Worm (Caenorhabditis elegans) whole organism, L4 larva: ENCODE measurements around the gene F42C5.9.

Experiments
- F26F4.8 ChIP-seq: fragments of 200-800 bp; sonication (Bioruptor generic); conservative IDR thresholded peaks from 2 replicates; pipeline ENCODE4 v1.3.6; 2022; ENCODE audit warnings: missing genetic modification characterization, missing compliant biosample characterization
- F44E2.7 ChIP-seq: fragments of 200-800 bp; sonication (Bioruptor generic); IDR thresholded peaks from 2 replicates; pipeline ENCODE4 v2.1.2; 2022; ENCODE audit warnings: missing genetic modification characterization, missing compliant biosample characterization
- F49E8.2 ChIP-seq: sonication (generic microtip); optimal IDR thresholded peaks from 2 replicates; lab custom pipeline; 2016; ENCODE audit warnings: missing compliant biosample characterization, mild to moderate bottlenecking, missing genetic modification characterization, borderline replicate concordance
- T20F7.1 ChIP-seq: fragments of 200-800 bp; sonication (Bioruptor generic); optimal IDR thresholded peaks from 2 replicates; lab custom pipeline; 2018; ENCODE audit warnings: mild to moderate bottlenecking, missing genetic modification characterization, missing compliant biosample characterization
- Y105C5A.15 ChIP-seq: fragments of 200-800 bp; sonication (Bioruptor generic); IDR thresholded peaks from 2 replicates; pipeline ENCODE4 v1.3.6; 2022; ENCODE audit warnings: missing genetic modification characterization, missing compliant biosample characterization
- Y48G9A.11 ChIP-seq: fragments of 200-800 bp; sonication (Bioruptor generic); IDR thresholded peaks from 2 replicates; pipeline ENCODE4 v1.3.6; 2022; ENCODE audit warnings: missing genetic modification reagents, missing genetic modification characterization, missing compliant biosample characterization
- Y75B8A.6 ChIP-seq: fragments of 200-800 bp; sonication (Bioruptor generic); IDR thresholded peaks from 2 replicates; pipeline ENCODE4 v1.3.6; 2022; ENCODE audit warnings: missing genetic modification reagents, missing genetic modification characterization, missing compliant biosample characterization
- ZK546.5 ChIP-seq, 2 experiments: sonication (generic microtip); optimal IDR thresholded peaks; 2 replicates each; lab custom pipeline; 2017; ENCODE audit warnings: missing biosample characterization in 2 of 2, missing genetic modification characterization in 2 of 2
- aha-1 ChIP-seq: fragments of 150-350 bp; peaks from one replicate; lab custom pipeline; 2014; ENCODE audit warnings: missing biosample characterization, missing genetic modification characterization
- arid-1 ChIP-seq: fragments of 200-800 bp; sonication (Bioruptor generic); conservative IDR thresholded peaks from 2 replicates; pipeline ENCODE4 v1.3.6; 2022; ENCODE audit warnings: missing genetic modification reagents, missing genetic modification characterization, missing compliant biosample characterization
- attf-4 ChIP-seq: sonication (generic microtip); optimal IDR thresholded peaks from 3 replicates; lab custom pipeline; 2017; ENCODE audit warnings: missing biosample characterization, missing genetic modification characterization
- ceh-44 ChIP-seq: fragments of 200-800 bp; sonication (Bioruptor generic); IDR thresholded peaks from 2 replicates; pipeline ENCODE4 v1.3.6; 2022; ENCODE audit warnings: missing genetic modification reagents, missing genetic modification characterization, missing compliant biosample characterization
- ceh-62 ChIP-seq: sonication (generic microtip); optimal IDR thresholded peaks from 2 replicates; lab custom pipeline; 2017; ENCODE audit warnings: missing biosample characterization, missing genetic modification characterization
- ces-1 ChIP-seq: fragments of 150-350 bp; sonication (generic microtip); optimal IDR thresholded peaks from 4 replicates; lab custom pipeline; 2014; ENCODE audit warnings: missing biosample characterization, missing genetic modification reagents, missing genetic modification characterization
- daf-8 ChIP-seq: fragments of 200-800 bp; sonication (Bioruptor generic); IDR thresholded peaks from 2 replicates; pipeline ENCODE4 v1.3.6; 2022; ENCODE audit warnings: missing genetic modification characterization, missing compliant biosample characterization
- duxl-1 ChIP-seq: sonication (generic microtip); optimal IDR thresholded peaks from 2 replicates; lab custom pipeline; 2016; ENCODE audit warnings: mild to moderate bottlenecking, missing genetic modification characterization, moderate library complexity, missing compliant biosample characterization; ENCODE audit not compliant: poor library complexity
- fkh-10 ChIP-seq: fragments of 150-350 bp; optimal IDR thresholded peaks from 2 replicates; lab custom pipeline; 2014; ENCODE audit warnings: missing biosample characterization, missing genetic modification reagents, missing genetic modification characterization
- gei-8 ChIP-seq: fragments of 200-800 bp; sonication (Bioruptor generic); optimal IDR thresholded peaks from 2 replicates; lab custom pipeline; 2018; ENCODE audit warnings: mild to moderate bottlenecking, missing genetic modification characterization, missing compliant biosample characterization
- hif-1 ChIP-seq, 2 experiments: sonication (generic microtip); optimal IDR thresholded peaks; 2 replicates each; lab custom pipeline; 2016 to 2017; ENCODE audit warnings: missing compliant biosample characterization in 2 of 2, missing genetic modification characterization in 2 of 2, missing genetic modification reagents in 2 of 2, missing genotype in 2 of 2, mild to moderate bottlenecking in 1 of 2
- hmg-1.1 ChIP-seq: fragments of 200-800 bp; sonication (Bioruptor generic); IDR thresholded peaks from 2 replicates; pipeline ENCODE4 v1.3.6; 2022; ENCODE audit warnings: missing genetic modification reagents, missing genetic modification characterization, missing compliant biosample characterization
- lim-7 ChIP-seq: fragments of 200-800 bp; sonication (Bioruptor generic); IDR thresholded peaks from 2 replicates; pipeline ENCODE4 v1.3.6; 2022; ENCODE audit warnings: missing genetic modification characterization, missing compliant biosample characterization
- lin-15B ChIP-seq: fragments of 150-350 bp; sonication (generic microtip); optimal IDR thresholded peaks from 3 replicates; lab custom pipeline; 2014; ENCODE audit warnings: missing biosample characterization, missing genetic modification characterization
- lin-38 ChIP-seq: fragments of 200-800 bp; sonication (Bioruptor generic); IDR thresholded peaks from 2 replicates; pipeline ENCODE4 v1.3.6; 2022; ENCODE audit warnings: missing genetic modification reagents, missing genetic modification characterization, missing compliant biosample characterization
- lin-39 ChIP-seq: fragments of 150-350 bp; optimal IDR thresholded peaks from 2 replicates; lab custom pipeline; 2014; ENCODE audit warnings: missing biosample characterization, missing genetic modification reagents, missing genetic modification characterization
- lir-3 ChIP-seq: sonication (generic microtip); optimal IDR thresholded peaks from 2 replicates; lab custom pipeline; 2016; ENCODE audit warnings: mild to moderate bottlenecking, missing genetic modification characterization, missing compliant biosample characterization
- nhr-11 ChIP-seq: fragments of 150-350 bp; optimal IDR thresholded peaks from 2 replicates; lab custom pipeline; 2014; ENCODE audit warnings: missing biosample characterization, missing genetic modification characterization
- nhr-111 ChIP-seq: fragments of 200-800 bp; sonication (Bioruptor generic); optimal IDR thresholded peaks from 2 replicates; lab custom pipeline; 2018; ENCODE audit warnings: mild to moderate bottlenecking, missing genetic modification characterization, missing compliant biosample characterization
- nhr-28 ChIP-seq: fragments of 150-350 bp; optimal IDR thresholded peaks from 2 replicates; lab custom pipeline; 2014; ENCODE audit warnings: missing biosample characterization, missing genetic modification characterization
- set-16 ChIP-seq: fragments of 200-800 bp; sonication (Bioruptor generic); IDR thresholded peaks from 2 replicates; pipeline ENCODE4 v1.3.6; 2022; ENCODE audit warnings: missing genetic modification reagents, missing genetic modification characterization, missing compliant biosample characterization
- snpc-1.2 ChIP-seq: fragments of 200-800 bp; sonication (Bioruptor generic); IDR thresholded peaks from 2 replicates; pipeline ENCODE4 v1.3.6; 2022; ENCODE audit warnings: missing genetic modification reagents, missing genetic modification characterization, missing compliant biosample characterization
- spr-3 ChIP-seq: fragments of 200-800 bp; sonication (Bioruptor generic); optimal IDR thresholded peaks from 2 replicates; lab custom pipeline; 2018; ENCODE audit warnings: mild to moderate bottlenecking, missing genetic modification characterization, missing compliant biosample characterization
- tag-97 ChIP-seq: fragments of 200-800 bp; sonication (Bioruptor generic); IDR thresholded peaks from 2 replicates; pipeline ENCODE4 v1.3.6; 2022; ENCODE audit warnings: missing genetic modification characterization, missing compliant biosample characterization
- unc-130 ChIP-seq: sonication (generic microtip); optimal IDR thresholded peaks from 2 replicates; lab custom pipeline; 2016; ENCODE audit warnings: missing genetic modification reagents, missing genetic modification characterization, missing compliant biosample characterization
- unc-62 ChIP-seq, 3 experiments: fragments of 150-350 bp in 1 of 3; sonication (generic microtip); optimal IDR thresholded peaks in 2 of 3; peaks in 1 of 3; 1 replicate in 1 of 3; 2 replicates in 2 of 3; lab custom pipeline; 2014 to 2017; ENCODE audit warnings: missing biosample characterization in 3 of 3, missing genetic modification characterization in 3 of 3, missing genetic modification reagents in 3 of 3, missing genotype in 1 of 3

F42C5.9 gene

DNA sequence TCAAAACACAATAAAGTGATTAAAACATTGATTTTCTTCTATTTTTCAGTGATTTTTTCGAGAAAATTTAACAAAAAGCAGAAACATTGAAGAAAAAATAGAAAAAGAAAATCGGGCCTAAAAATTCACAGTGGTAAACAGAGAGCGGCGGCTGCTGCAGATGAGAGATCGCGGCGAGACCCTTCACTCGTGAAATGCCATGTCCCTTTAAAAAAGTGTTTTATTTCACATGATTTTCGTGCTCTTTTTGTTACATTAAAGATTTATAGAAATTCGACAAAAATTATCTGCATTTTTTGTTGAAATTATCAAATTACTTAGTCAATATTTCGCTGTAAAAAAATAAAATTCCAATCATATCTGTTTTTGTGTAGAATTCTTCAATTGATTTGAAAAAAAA, 2.9 kb downstream of the F42C5.9 start (continued):
- TF ChIP-seq nhr-28 (tag; lab: Kevin White, UChicago) (peak; percentile 35), gei-8 (no peak), ZK546.5 (tag; optimal IDR thresholded peaks at IDR 0.05; lab: Kevin White, UChicago) (no peak), ceh-44 (no peak), F49E8.2 (tag; lab: Kevin White, UChicago) (no peak), ceh-62 (tag; lab: Kevin White, UChicago) (no peak), lin-15B (tag; lab: Kevin White, UChicago) (no peak), lim-7 (no peak), nhr-11 (tag; lab: Kevin White, UChicago) (peak; percentile 6), hmg-1.1 (GFP tag; lab: Robert Waterston, UW) (peak; percentile 58), attf-4 (no peak), F26F4.8 (GFP tag; lab: Robert Waterston, UW) (no peak), spr-3 (GFP tag; lab: Kevin White, UChicago) (no peak), lin-39 (tag; lab: Kevin White, UChicago) (no peak), fkh-10 (GFP tag; lab: Kevin White, UChicago) (no peak), daf-8 (GFP tag; lab: Robert Waterston, UW) (no peak), duxl-1 (tag; lab: Kevin White, UChicago) (no peak), unc-130 (peak; percentile 30), Y105C5A.15 (GFP tag; lab: Robert Waterston, UW) (no peak), tag-97 (GFP tag; lab: Robert Waterston, UW) (no peak)

DNA sequence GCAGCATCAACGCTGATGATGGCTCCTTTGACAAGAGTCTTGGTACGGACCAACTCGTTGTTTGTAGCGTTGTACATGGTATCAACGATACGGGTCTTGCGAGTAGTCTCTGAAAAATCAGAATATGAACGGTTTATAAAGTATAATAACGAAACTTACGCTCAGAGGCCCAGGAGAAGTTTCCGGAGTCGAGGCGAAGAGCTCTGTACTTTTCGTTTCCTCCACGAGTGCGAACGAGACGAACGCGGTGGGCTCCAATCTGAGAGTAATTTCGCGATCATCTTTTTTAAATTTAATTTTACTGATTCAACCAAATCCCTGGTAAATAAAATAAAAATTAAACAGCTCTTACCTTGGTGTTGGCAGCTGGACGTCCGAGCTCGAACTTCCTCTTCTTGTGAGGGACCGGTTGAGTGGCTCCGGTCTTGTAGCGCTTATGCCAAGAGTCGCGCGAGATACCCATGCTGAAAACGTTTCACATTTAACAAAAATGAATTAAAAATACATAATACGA, 3.4 kb downstream of the F42C5.9 start, which contains the start of gene rps-8:
TSS of gene rps-8 (minus strand) at position 464 of the 514 bp plus-strand sequence.
- 0 out of 2 replicates have a peak, but pooled peaks have one; percentile 23 for TF ChIP-seq F44E2.7 (GFP tag; lab: Robert Waterston, UW)
- TF ChIP-seq nhr-111 (GFP tag; lab: Kevin White, UChicago): no peak
- no peak for TF ChIP-seq attf-4
- peak; percentile 90 for TF ChIP-seq aha-1 (tag; lab: Kevin White, UChicago)
- 0 out of 2 replicates have a peak, but pooled peaks have one; percentile 3 for TF ChIP-seq arid-1 (GFP tag; lab: Robert Waterston, UW)
- no peak for TF ChIP-seq gei-8
- no peak for TF ChIP-seq T20F7.1
- no peak for TF ChIP-seq lin-38 (GFP tag; lab: Robert Waterston, UW)
- TF ChIP-seq, all 104 proteins: peak for 3

DNA sequence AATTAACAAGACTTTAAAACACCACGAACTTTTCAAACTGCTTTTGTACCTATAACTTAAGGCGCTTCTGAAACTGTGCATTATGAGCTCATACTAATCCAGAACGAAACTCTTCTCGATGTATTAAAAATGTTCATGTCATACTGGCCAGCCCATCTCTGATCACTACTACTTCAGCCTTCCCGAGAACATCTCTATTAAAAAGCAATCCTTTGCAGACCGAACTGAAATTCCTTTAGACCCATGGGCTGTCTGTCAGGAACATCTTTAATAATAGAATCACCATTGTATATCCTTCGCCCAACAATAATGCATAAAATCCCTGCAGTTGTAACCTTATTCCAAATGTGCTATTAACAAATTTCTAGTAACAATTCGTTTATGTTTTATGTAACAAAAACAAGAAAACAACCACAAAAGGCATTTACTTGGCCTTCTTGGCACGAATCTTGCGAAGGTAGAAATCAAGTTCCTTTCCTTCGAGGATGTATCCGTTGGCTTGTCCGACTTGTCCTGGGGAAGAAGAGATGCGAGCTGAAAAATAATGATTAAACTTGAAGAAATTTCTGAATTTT, 4.2 kb downstream of the F42C5.9 start:
- TF ChIP-seq aha-1 (tag; lab: Kevin White, UChicago) (peak; percentile 74), T20F7.1 (no peak), set-16 (GFP tag; lab: Robert Waterston, UW) (no peak), unc-62 (GFP tag; optimal IDR thresholded peaks at IDR 0.05 in 1 of 2; lab: Kevin White, UChicago) (peak in 1 of 2 experiments; percentile 52), unc-62 (tag; optimal IDR thresholded peaks at IDR 0.05; lab: Kevin White, UChicago) (no peak), ces-1 (GFP tag; lab: Kevin White, UChicago) (no peak), snpc-1.2 (GFP tag; lab: Robert Waterston, UW) (peak; percentile 73), Y75B8A.6 (GFP tag; lab: Robert Waterston, UW) (no peak), lir-3 (tag; lab: Kevin White, UChicago) (no peak), Y48G9A.11 (GFP tag; lab: Robert Waterston, UW) (0 out of 2 replicates have a peak, but pooled peaks have one; percentile 16), lin-38 (GFP tag; lab: Robert Waterston, UW) (no peak)

DNA sequence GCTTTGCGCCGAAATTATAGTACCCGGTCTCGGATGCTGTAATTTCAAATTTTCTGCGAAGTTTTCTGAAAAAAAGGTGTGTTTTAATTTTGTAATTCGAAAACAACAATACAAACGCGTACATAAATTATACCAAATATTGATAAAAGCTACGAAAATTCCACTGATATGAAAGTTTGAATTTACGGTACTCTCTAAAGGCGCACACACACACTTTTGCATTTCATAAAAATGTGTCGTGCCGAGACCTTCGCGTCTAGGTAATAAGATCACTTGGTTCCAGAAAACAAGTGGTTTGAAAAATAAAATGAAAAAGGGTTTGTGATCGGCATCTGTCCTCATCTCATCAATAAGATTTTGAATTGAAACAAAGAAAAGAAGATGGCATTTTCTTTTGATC, 6.1 kb downstream of the F42C5.9 start:
- TF ChIP-seq hif-1 (tag; optimal IDR thresholded peaks at IDR 0.05; lab: Kevin White, UChicago) (no peak), aha-1 (tag; lab: Kevin White, UChicago) (peak; percentile 97), unc-62 (GFP tag; optimal IDR thresholded peaks at IDR 0.05 in 1 of 2; lab: Kevin White, UChicago) (peak in 1 of 2 experiments; percentile 50), unc-62 (tag; optimal IDR thresholded peaks at IDR 0.05; lab: Kevin White, UChicago) (no peak), nhr-11 (tag; lab: Kevin White, UChicago) (no peak)
